Fruit fly (Drosophila melanogaster): ENCODE measurements around the gene CG12091.
A peak's percentile ranks its signal among the peaks of the same experiment; 100 is the strongest.

CG12091 gene

DNA sequence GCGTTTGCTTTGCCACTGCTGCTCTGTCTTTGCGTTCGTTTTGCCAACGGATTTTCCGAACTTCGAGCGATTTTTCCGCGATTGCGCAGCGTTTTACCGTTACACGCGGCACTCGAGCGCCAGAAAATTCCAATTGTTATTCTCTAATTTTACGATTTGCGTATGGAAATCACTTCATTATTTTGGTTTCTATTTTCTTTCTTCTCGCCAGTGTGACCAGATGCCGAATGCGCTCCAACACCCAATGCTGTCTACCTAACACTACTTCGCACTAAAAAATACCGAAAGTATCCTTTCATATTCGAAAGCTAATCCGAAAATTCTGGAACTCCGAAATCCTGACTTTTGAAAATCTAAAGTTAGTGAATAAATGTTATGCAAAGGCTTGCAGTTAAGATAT, 40.2 kb downstream of the CG12091 start, which contains the start of gene CG12084 (continued):
- TF ChIP-seq Gsc (GFP tag; IDR thresholded peaks at IDR 0.05): no peak
- TF ChIP-seq ash1 (GFP tag; optimal IDR thresholded peaks at IDR 0.05): no peak
- TF ChIP-seq CG15601 (tag; optimal IDR thresholded peaks at IDR 0.05): no peak
- TF ChIP-seq Lpt (GFP tag; optimal IDR thresholded peaks at IDR 0.05): no peak
- no peak for TF ChIP-seq hkb (optimal IDR thresholded peaks at IDR 0.05)
- 0 out of 2 replicates have a peak, but pooled peaks have one; percentile 12 for TF ChIP-seq hkb (GFP tag; IDR thresholded peaks at IDR 0.05)
- 0 out of 2 replicates have a peak, but pooled peaks have one; percentile 29 for TF ChIP-seq unc-4 (GFP tag; IDR thresholded peaks at IDR 0.05; ENCODE audit: partially characterized antibody)
- no peak for TF ChIP-seq CG8281 (tag; optimal IDR thresholded peaks at IDR 0.05)
- TF ChIP-seq p53 (GFP tag; optimal IDR thresholded peaks at IDR 0.05): no peak
- peak; percentile 21 for TF ChIP-seq Sry-δ (GFP tag; optimal IDR thresholded peaks at IDR 0.05)
- TF ChIP-seq D19B (GFP tag; optimal IDR thresholded peaks at IDR 0.05): no peak
- TF ChIP-seq CG1792 (GFP tag; optimal IDR thresholded peaks at IDR 0.05): no peak
- TF ChIP-seq bsh (GFP tag; optimal IDR thresholded peaks at IDR 0.05): no peak
- TF ChIP-seq CG13123 (GFP tag; optimal IDR thresholded peaks at IDR 0.05): no peak
- TF ChIP-seq CG13287 (GFP tag; IDR thresholded peaks at IDR 0.05; ENCODE audit: partially characterized antibody): peak; percentile 46; the same call in 1 of the 2 replicates
- TF ChIP-seq CG6854 (GFP tag; optimal IDR thresholded peaks at IDR 0.05): peak; percentile 20
- TF ChIP-seq Awh (GFP tag; IDR thresholded peaks at IDR 0.05): no peak
- TF ChIP-seq CG12659 (GFP tag; optimal IDR thresholded peaks at IDR 0.05): peak; percentile 42
- no peak for TF ChIP-seq CG17912 (GFP tag; optimal IDR thresholded peaks at IDR 0.05)
- TF ChIP-seq Mrtf (GFP tag; IDR thresholded peaks at IDR 0.05): no peak
- TF ChIP-seq Pdp1 (GFP tag; optimal IDR thresholded peaks at IDR 0.05): peak in 1 of 2 experiments; percentile 29
- peak; percentile 1 for TF ChIP-seq CG15479 (GFP tag; optimal IDR thresholded peaks at IDR 0.05)
- peak; percentile 15 for TF ChIP-seq CG17829 (tag; optimal IDR thresholded peaks at IDR 0.05)
- no peak for TF ChIP-seq Dip3 (GFP tag; optimal IDR thresholded peaks at IDR 0.05)
- TF ChIP-seq CG15073 (GFP tag; optimal IDR thresholded peaks at IDR 0.05): no peak
- TF ChIP-seq ac (GFP tag; optimal IDR thresholded peaks at IDR 0.05): no peak
- peak; percentile 20 for TF ChIP-seq BEAF-32 (GFP tag; optimal IDR thresholded peaks at IDR 0.05)
- TF ChIP-seq CG10543 (GFP tag; optimal IDR thresholded peaks at IDR 0.05): no peak
- TF ChIP-seq sna (GFP tag; IDR thresholded peaks at IDR 0.05; ENCODE audit: partially characterized antibody): no peak
- TF ChIP-seq emc (GFP tag; optimal IDR thresholded peaks at IDR 0.05): no peak
- no peak for TF ChIP-seq CG14860 (GFP tag; IDR thresholded peaks at IDR 0.05; ENCODE audit: partially characterized antibody)
- TF ChIP-seq Antp (GFP tag; optimal IDR thresholded peaks at IDR 0.05): no peak
- peak; percentile 8 for TF ChIP-seq CG30020 (tag; optimal IDR thresholded peaks at IDR 0.05)
- no peak for TF ChIP-seq Side (GFP tag; optimal IDR thresholded peaks at IDR 0.05)
- TF ChIP-seq CG9797 (GFP tag; optimal IDR thresholded peaks at IDR 0.05): peak; percentile 87
- peak; percentile 64 for TF ChIP-seq CG10267 (tag; optimal IDR thresholded peaks at IDR 0.05)
- TF ChIP-seq CG6272 (GFP tag; IDR thresholded peaks at IDR 0.05): no peak
- no peak for TF ChIP-seq sima (GFP tag; optimal IDR thresholded peaks at IDR 0.05)
- peak; percentile 36 for TF ChIP-seq E2f2 (GFP tag; IDR thresholded peaks at IDR 0.05)
- TF ChIP-seq CG34376 (GFP tag; optimal IDR thresholded peaks at IDR 0.05): no peak
- peak; percentile 68 for TF ChIP-seq pzg (GFP tag; optimal IDR thresholded peaks at IDR 0.05)
- TF ChIP-seq unpg (GFP tag; optimal IDR thresholded peaks at IDR 0.05): no peak
- no peak for TF ChIP-seq CG42726 (GFP tag; IDR thresholded peaks at IDR 0.05; ENCODE audit: partially characterized antibody)
- no peak for TF ChIP-seq HLH4C (GFP tag; IDR thresholded peaks at IDR 0.05; ENCODE audit: partially characterized antibody)
- TF ChIP-seq Sin3A (optimal IDR thresholded peaks at IDR 0.05): peak; percentile 64
- TF ChIP-seq YL-1 (GFP tag; optimal IDR thresholded peaks at IDR 0.05): peak; percentile 86
- 0 out of 3 replicates have a peak, but pooled peaks have one; percentile 13 for TF ChIP-seq Doc3 (GFP tag; IDR thresholded peaks at IDR 0.05; ENCODE audit: partially characterized antibody)
- no peak for TF ChIP-seq Hr39 (optimal IDR thresholded peaks at IDR 0.05)
- no peak for TF ChIP-seq ham (GFP tag; IDR thresholded peaks at IDR 0.05)
- no peak for TF ChIP-seq CG7556 (GFP tag; optimal IDR thresholded peaks at IDR 0.05)
- TF ChIP-seq cad (GFP tag; optimal IDR thresholded peaks at IDR 0.05): peak; percentile 27
